Worm (Caenorhabditis elegans) whole organism, mixed stage, embryonic: Measurements from ENCODE around the gene fbxa-112.
"Not testable (repeated sequence)": the region's sequence is repeated elsewhere in the genome, so short reads cannot be mapped to it uniquely, and the experiment has no call there.

Experiments used
- blmp-1 ChIP-seq: fragments of 150-350 bp; optimal IDR thresholded peaks from 2 replicates; lab custom pipeline; 2014; ENCODE audit warnings: missing biosample characterization, missing genetic modification characterization
- ces-1 ChIP-seq: fragments of 150-350 bp; optimal IDR thresholded peaks from 2 replicates; lab custom pipeline; 2014; ENCODE audit warnings: missing biosample characterization, missing genetic modification reagents, missing genetic modification characterization
- flh-1 ChIP-seq: fragments of 200-800 bp; sonication (Bioruptor generic); optimal IDR thresholded peaks from 2 replicates; lab custom pipeline; 2018; ENCODE audit warnings: mild to moderate bottlenecking, missing genetic modification characterization, moderate library complexity, missing compliant biosample characterization
- lin-13 ChIP-seq: fragments of 150-350 bp; optimal IDR thresholded peaks from 2 replicates; lab custom pipeline; 2014; ENCODE audit warnings: missing biosample characterization, missing genetic modification characterization
- mep-1 ChIP-seq: fragments of 150-350 bp; optimal IDR thresholded peaks from 2 replicates; lab custom pipeline; 2017; ENCODE audit warnings: missing biosample characterization, missing genetic modification reagents, missing genetic modification characterization, inconsistent platforms
- nhr-12 ChIP-seq: fragments of 150-350 bp; optimal IDR thresholded peaks from 2 replicates; lab custom pipeline; 2014; ENCODE audit warnings: missing biosample characterization, missing genetic modification characterization
- nhr-237 ChIP-seq: fragments of 150-350 bp; optimal IDR thresholded peaks from 2 replicates; lab custom pipeline; 2014; ENCODE audit warnings: missing biosample characterization, missing genetic modification characterization
- nhr-76 ChIP-seq: sonication (generic microtip); optimal IDR thresholded peaks from 2 replicates; lab custom pipeline; 2017; ENCODE audit warnings: missing biosample characterization, missing genetic modification characterization
- pha-4 ChIP-seq: fragments of 150-350 bp; optimal IDR thresholded peaks from 2 replicates; lab custom pipeline; 2018; ENCODE audit warnings: missing biosample characterization, missing genetic modification reagents, missing genetic modification characterization
- sem-2 ChIP-seq: fragments of 200-800 bp; sonication (Bioruptor generic); optimal IDR thresholded peaks from 2 replicates; lab custom pipeline; 2018; ENCODE audit warnings: mild to moderate bottlenecking, missing genetic modification characterization, missing compliant biosample characterization
- unc-39 ChIP-seq: fragments of 150-350 bp; optimal IDR thresholded peaks from 2 replicates; lab custom pipeline; 2014; ENCODE audit warnings: missing biosample characterization, missing genetic modification characterization
- unc-62 ChIP-seq: fragments of 150-350 bp; optimal IDR thresholded peaks from 2 replicates; lab custom pipeline; 2014; ENCODE audit warnings: missing biosample characterization, missing genetic modification reagents, missing genetic modification characterization
- ztf-11 ChIP-seq: fragments of 150-350 bp; optimal IDR thresholded peaks from 2 replicates; lab custom pipeline; 2014; ENCODE audit warnings: missing biosample characterization, missing genetic modification characterization

ce11 chrV:16948011-16948410 is at the start of gene fbxa-112:
- TF ChIP-seq blmp-1 (tag; lab: Kevin White, UChicago); unc-62 (GFP tag; lab: Kevin White, UChicago); nhr-76; mep-1 (tag; lab: Kevin White, UChicago); sem-2 (GFP tag; lab: Kevin White, UChicago); nhr-12 (tag; lab: Kevin White, UChicago); lin-13 (tag; lab: Kevin White, UChicago); ces-1 (GFP tag; lab: Kevin White, UChicago); unc-39 (tag; lab: Kevin White, UChicago); pha-4 (tag; lab: Kevin White, UChicago); flh-1 (GFP tag; lab: Kevin White, UChicago); nhr-237 (tag; lab: Kevin White, UChicago); ztf-11: not testable (repeated sequence)
